Comparison of ENCODE assay signal across 5 fruit fly cellular contexts in the genomic region with DNA sequence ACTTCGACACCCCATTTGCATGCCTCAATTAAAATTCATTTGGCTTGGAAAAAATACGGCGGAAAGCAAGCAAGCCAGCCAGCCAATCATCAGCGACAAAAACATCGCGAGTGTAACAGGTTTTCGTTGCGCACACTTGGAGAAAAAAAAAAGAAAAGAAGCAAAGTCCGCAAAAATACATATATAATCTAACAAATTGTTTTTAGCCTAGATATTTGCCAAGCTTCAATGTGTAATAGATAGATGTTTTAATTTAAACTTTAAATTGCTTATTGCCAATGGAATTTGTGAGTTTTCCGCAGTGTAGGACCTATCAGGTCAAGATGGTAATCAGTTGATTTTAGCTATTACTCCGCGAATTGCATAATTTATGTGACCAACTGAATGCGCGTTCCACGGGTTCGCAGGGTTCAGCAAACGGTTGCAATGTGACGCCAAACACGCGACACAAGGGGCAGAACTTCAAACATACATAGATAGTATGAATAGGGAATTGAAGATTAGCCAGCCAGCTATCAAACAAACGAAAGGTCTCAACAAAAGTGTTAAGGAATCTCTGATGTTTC.
TF ChIP-seq lines count a peak whose summit lies in the region.

No protein-coding gene starts in this region.

- TF ChIP-seq CTCF in whole organism, embryonic (GFP tag; optimal IDR thresholded peaks at IDR 0.05; lab: Kevin White, UChicago), result peak; percentile 43

TF ChIP-seq in whole organism, adult, 20 proteins besides CTCF, POLR2A, EP300 and RAD21 (continues in another document):
- TF ChIP-seq Clk (GFP tag; optimal IDR thresholded peaks at IDR 0.05; lab: Kevin White, UChicago) (peak; percentile 72), ovo (GFP tag; optimal IDR thresholded peaks at IDR 0.05; lab: Kevin White, UChicago) (peak; percentile 12), CG7101 (tag; optimal IDR thresholded peaks at IDR 0.05; lab: Kevin White, UChicago) (peak; percentile 93), bab1 (GFP tag; optimal IDR thresholded peaks at IDR 0.05; lab: Kevin White, UChicago) (peak; percentile 84), CG33017 (tag; optimal IDR thresholded peaks at IDR 0.05; lab: Kevin White, UChicago) (peak; percentile 86), toe (GFP tag; optimal IDR thresholded peaks at IDR 0.05; lab: Kevin White, UChicago) (peak; percentile 84), kay (GFP tag; lab: Kevin White, UChicago; ENCODE audit: borderline replicate concordance) (no peak), pad (GFP tag; optimal IDR thresholded peaks at IDR 0.05; lab: Kevin White, UChicago) (peak; percentile 66), CG5204 (GFP tag; optimal IDR thresholded peaks at IDR 0.05; lab: Kevin White, UChicago) (peak; percentile 80), cnc (optimal IDR thresholded peaks at IDR 0.05; lab: Kevin White, UChicago) (no peak), CG7045 (GFP tag; optimal IDR thresholded peaks at IDR 0.05; lab: Kevin White, UChicago) (peak; percentile 87), tj (GFP tag; optimal IDR thresholded peaks at IDR 0.05; lab: Kevin White, UChicago) (peak; percentile 56), CG11617 (GFP tag; optimal IDR thresholded peaks at IDR 0.05; lab: Kevin White, UChicago) (peak; percentile 61), Crg-1 (GFP tag; optimal IDR thresholded peaks at IDR 0.05; lab: Kevin White, UChicago) (peak; percentile 35), CG12768 (GFP tag; optimal IDR thresholded peaks at IDR 0.05; lab: Kevin White, UChicago) (peak; percentile 87), Hr96 (GFP tag; optimal IDR thresholded peaks at IDR 0.05; lab: Kevin White, UChicago) (peak; percentile 92)

TF ChIP-seq in whole organism, embryonic, 481 proteins besides CTCF, POLR2A, EP300 and RAD21 (continues in another document):
- no peak for TF ChIP-seq ash1 (GFP tag; optimal IDR thresholded peaks at IDR 0.05; lab: Kevin White, UChicago)
- peak; percentile 67 for TF ChIP-seq E2f2 (GFP tag; IDR thresholded peaks at IDR 0.05; lab: Robert Waterston, UW)
- TF ChIP-seq exex (tag; optimal IDR thresholded peaks at IDR 0.05; lab: Kevin White, UChicago), result peak; percentile 46
- peak; percentile 43 for TF ChIP-seq CG6654 (GFP tag; optimal IDR thresholded peaks at IDR 0.05; lab: Kevin White, UChicago)
- TF ChIP-seq CG32767 (GFP tag; IDR thresholded peaks at IDR 0.05; lab: Robert Waterston, UW), result peak; percentile 86
- TF ChIP-seq CG4820 (GFP tag; optimal IDR thresholded peaks at IDR 0.05; lab: Kevin White, UChicago), result peak; percentile 86
- no peak for TF ChIP-seq Lpt (GFP tag; optimal IDR thresholded peaks at IDR 0.05; lab: Kevin White, UChicago)
- no peak for TF ChIP-seq Tbp (GFP tag; optimal IDR thresholded peaks at IDR 0.05; lab: Kevin White, UChicago)
- peak; percentile 69 for TF ChIP-seq cato (GFP tag; optimal IDR thresholded peaks at IDR 0.05; lab: Kevin White, UChicago; ENCODE audit: borderline replicate concordance)
- TF ChIP-seq CG30403 (GFP tag; optimal IDR thresholded peaks at IDR 0.05; lab: Kevin White, UChicago), result peak; percentile 88
- TF ChIP-seq tgo (GFP tag; IDR thresholded peaks at IDR 0.05; lab: Robert Waterston, UW), result peak; percentile 93
- TF ChIP-seq Doc3 (GFP tag; IDR thresholded peaks at IDR 0.05; lab: Robert Waterston, UW; ENCODE audit: partially characterized antibody), result no peak
- no peak for TF ChIP-seq B-H2 (GFP tag; optimal IDR thresholded peaks at IDR 0.05; lab: Kevin White, UChicago)
- TF ChIP-seq Fer2 (tag; optimal IDR thresholded peaks at IDR 0.05; lab: Kevin White, UChicago), result peak; percentile 73
- TF ChIP-seq slbo (GFP tag; IDR thresholded peaks at IDR 0.05; lab: Robert Waterston, UW), result peak; percentile 96
- TF ChIP-seq lola (GFP tag; optimal IDR thresholded peaks at IDR 0.05; lab: Kevin White, UChicago), result no peak
- TF ChIP-seq dati (GFP tag; IDR thresholded peaks at IDR 0.05; lab: Robert Waterston, UW), result peak; percentile 64

TF ChIP-seq in whole organism, prepupa, 60 proteins besides CTCF, POLR2A, EP300 and RAD21 (continues in another document):
- TF ChIP-seq Met (GFP tag; optimal IDR thresholded peaks at IDR 0.05; lab: Kevin White, UChicago) (peak; percentile 89), Eip93F (GFP tag; optimal IDR thresholded peaks at IDR 0.05; lab: Kevin White, UChicago) (peak; percentile 74), CG7368 (GFP tag; optimal IDR thresholded peaks at IDR 0.05; lab: Kevin White, UChicago) (peak; percentile 93), Sox14 (GFP tag; optimal IDR thresholded peaks at IDR 0.05; lab: Kevin White, UChicago) (peak; percentile 91), CG8632 (GFP tag; optimal IDR thresholded peaks at IDR 0.05; lab: Kevin White, UChicago) (peak; percentile 93), eg (GFP tag; IDR thresholded peaks at IDR 0.05; lab: Robert Waterston, UW) (peak; percentile 96), Sox102F (GFP tag; optimal IDR thresholded peaks at IDR 0.05; lab: Kevin White, UChicago) (peak; percentile 88), CG6854 (GFP tag; optimal IDR thresholded peaks at IDR 0.05; lab: Kevin White, UChicago) (peak; percentile 71), achi (GFP tag; optimal IDR thresholded peaks at IDR 0.05; lab: Kevin White, UChicago) (peak; percentile 91), CG6163 (GFP tag; IDR thresholded peaks at IDR 0.05; lab: Robert Waterston, UW) (peak; percentile 97), fd85E (GFP tag; optimal IDR thresholded peaks at IDR 0.05; lab: Kevin White, UChicago) (peak; percentile 81), acj6 (GFP tag; optimal IDR thresholded peaks at IDR 0.05; lab: Kevin White, UChicago) (peak; percentile 93), CG10631 (GFP tag; optimal IDR thresholded peaks at IDR 0.05; lab: Kevin White, UChicago) (peak; percentile 90), CG6808 (GFP tag; optimal IDR thresholded peaks at IDR 0.05; lab: Kevin White, UChicago) (peak; percentile 81), OdsH (GFP tag; optimal IDR thresholded peaks at IDR 0.05; lab: Kevin White, UChicago) (peak; percentile 94), Eip78C (GFP tag; lab: Kevin White, UChicago) (peak; percentile 98), Gug (GFP tag; IDR thresholded peaks at IDR 0.05; lab: Robert Waterston, UW) (peak; percentile 95), dac (GFP tag; optimal IDR thresholded peaks at IDR 0.05; lab: Kevin White, UChicago) (peak; percentile 74)

TF ChIP-seq in whole organism, pupa, 21 proteins besides CTCF, POLR2A, EP300 and RAD21 (continues in another document):
- peak; percentile 89 for TF ChIP-seq CG17806 (tag; optimal IDR thresholded peaks at IDR 0.05; lab: Kevin White, UChicago)
- peak; percentile 88 for TF ChIP-seq CG34367 (tag; optimal IDR thresholded peaks at IDR 0.05; lab: Kevin White, UChicago)
- TF ChIP-seq Pif1A (GFP tag; optimal IDR thresholded peaks at IDR 0.05; lab: Kevin White, UChicago), result peak; percentile 94
- TF ChIP-seq CG9948 (tag; optimal IDR thresholded peaks at IDR 0.05; lab: Kevin White, UChicago), result peak; percentile 85
- TF ChIP-seq CG8301 (tag; optimal IDR thresholded peaks at IDR 0.05; lab: Kevin White, UChicago), result peak; percentile 86
- peak; percentile 91 for TF ChIP-seq CG8159 (tag; optimal IDR thresholded peaks at IDR 0.05; lab: Kevin White, UChicago)
- peak; percentile 93 for TF ChIP-seq CG12605 (GFP tag; IDR thresholded peaks at IDR 0.05; lab: Robert Waterston, UW)
- peak; percentile 86 for TF ChIP-seq CG15710 (tag; optimal IDR thresholded peaks at IDR 0.05; lab: Kevin White, UChicago)
- peak; percentile 94 for TF ChIP-seq fd96Ca (GFP tag; IDR thresholded peaks at IDR 0.05; lab: Robert Waterston, UW)
- peak; percentile 93 for TF ChIP-seq Pif1B (GFP tag; optimal IDR thresholded peaks at IDR 0.05; lab: Kevin White, UChicago)
- peak; percentile 88 for TF ChIP-seq Snoo (tag; optimal IDR thresholded peaks at IDR 0.05; lab: Kevin White, UChicago)
- TF ChIP-seq CG4496 (GFP tag; IDR thresholded peaks at IDR 0.05; lab: Robert Waterston, UW), result peak; percentile 98
- TF ChIP-seq CG32121 (GFP tag; IDR thresholded peaks at IDR 0.05; lab: Robert Waterston, UW), result peak; percentile 96
- TF ChIP-seq CG13204 (GFP tag; optimal IDR thresholded peaks at IDR 0.05; lab: Kevin White, UChicago), result peak; percentile 54
- peak; percentile 86 for TF ChIP-seq CG14655 (GFP tag; optimal IDR thresholded peaks at IDR 0.05; lab: Kevin White, UChicago)
- peak; percentile 79 for TF ChIP-seq gl (tag; optimal IDR thresholded peaks at IDR 0.05; lab: Kevin White, UChicago)
- TF ChIP-seq EcR (GFP tag; optimal IDR thresholded peaks at IDR 0.05; lab: Kevin White, UChicago), result no peak
- TF ChIP-seq D1 (tag; optimal IDR thresholded peaks at IDR 0.05; lab: Kevin White, UChicago), result peak; percentile 72
- TF ChIP-seq rn (GFP tag; IDR thresholded peaks at IDR 0.05; lab: Robert Waterston, UW), result peak; percentile 93

TF ChIP-seq in whole organism, wandering third instar larva, 38 proteins besides CTCF, POLR2A, EP300 and RAD21 (continues in another document):
- TF ChIP-seq h (GFP tag; optimal IDR thresholded peaks at IDR 0.05; lab: Kevin White, UChicago) (peak; percentile 95), foxo (GFP tag; optimal IDR thresholded peaks at IDR 0.05; lab: Kevin White, UChicago) (peak; percentile 80 to 95), N (GFP tag; optimal IDR thresholded peaks at IDR 0.05; lab: Kevin White, UChicago) (no peak), HLH106 (tag; optimal IDR thresholded peaks at IDR 0.05; lab: Kevin White, UChicago) (peak; percentile 86), OdsH (GFP tag; optimal IDR thresholded peaks at IDR 0.05; lab: Kevin White, UChicago) (peak; percentile 90), brk (GFP tag; optimal IDR thresholded peaks at IDR 0.05; lab: Kevin White, UChicago) (peak; percentile 77), pan (optimal IDR thresholded peaks at IDR 0.05; lab: Kevin White, UChicago) (no peak), tai (GFP tag; optimal IDR thresholded peaks at IDR 0.05; lab: Kevin White, UChicago) (peak; percentile 84), br (GFP tag; optimal IDR thresholded peaks at IDR 0.05; lab: Kevin White, UChicago) (peak; percentile 89), CG9705 (GFP tag; optimal IDR thresholded peaks at IDR 0.05; lab: Kevin White, UChicago) (peak; percentile 72), Rel (GFP tag; optimal IDR thresholded peaks at IDR 0.05; lab: Kevin White, UChicago) (peak; percentile 67), Rel (tag; optimal IDR thresholded peaks at IDR 0.05; lab: Kevin White, UChicago) (peak; percentile 19), psq (GFP tag; optimal IDR thresholded peaks at IDR 0.05; lab: Kevin White, UChicago) (peak; percentile 72), fru (GFP tag; optimal IDR thresholded peaks at IDR 0.05; lab: Kevin White, UChicago) (peak; percentile 94), Hr78 (GFP tag; optimal IDR thresholded peaks at IDR 0.05; lab: Kevin White, UChicago) (no peak), woc (GFP tag; optimal IDR thresholded peaks at IDR 0.05; lab: Kevin White, UChicago) (peak; percentile 71), Sp1 (GFP tag; optimal IDR thresholded peaks at IDR 0.05; lab: Kevin White, UChicago) (peak; percentile 77), Jra (GFP tag; optimal IDR thresholded peaks at IDR 0.05; lab: Kevin White, UChicago) (peak; percentile 80), jim (GFP tag; optimal IDR thresholded peaks at IDR 0.05; lab: Kevin White, UChicago) (peak; percentile 14), rgr (GFP tag; optimal IDR thresholded peaks at IDR 0.05; lab: Kevin White, UChicago) (peak; percentile 94), Dif (GFP tag; optimal IDR thresholded peaks at IDR 0.05; lab: Kevin White, UChicago; ENCODE audit: partially characterized antibody) (no peak), usp (GFP tag; optimal IDR thresholded peaks at IDR 0.05; lab: Kevin White, UChicago) (no peak)
